Fruit fly (Drosophila melanogaster) whole organism, prepupa: ENCODE results near the gene Ask1.

Source experiments
- Blimp-1 ChIP-seq: fragments of 200-800 bp; sonication (Bioruptor generic); optimal IDR thresholded peaks from 3 replicates; lab custom pipeline; 2017; ENCODE audit warnings: missing biosample characterization, missing genetic modification characterization, mild to moderate bottlenecking, moderate library complexity, missing genetic modification reagents
- CG10631 ChIP-seq: fragments of 200-800 bp; sonication (Bioruptor generic); optimal IDR thresholded peaks from 2 replicates; lab custom pipeline; 2016; ENCODE audit warnings: missing biosample characterization, missing genetic modification characterization
- CG11294 ChIP-seq: fragments of 200-800 bp; sonication (Bioruptor generic); IDR thresholded peaks from 2 replicates; pipeline ENCODE4 v1.3.6; 2022; ENCODE audit warnings: missing biosample characterization, missing genetic modification characterization
- CG11762 ChIP-seq: fragments of 200-800 bp; sonication (Bioruptor generic); optimal IDR thresholded peaks from 3 replicates; lab custom pipeline; 2016; ENCODE audit warnings: missing biosample characterization, missing genetic modification characterization; ENCODE audit not compliant: insufficient read depth
- CG11902 ChIP-seq: fragments of 200-800 bp; sonication (Bioruptor generic); optimal IDR thresholded peaks from 3 replicates; lab custom pipeline; 2016; ENCODE audit warnings: missing biosample characterization, missing genetic modification characterization
- CG15336 ChIP-seq: fragments of 200-800 bp; sonication (Bioruptor generic); IDR thresholded peaks from 2 replicates; pipeline ENCODE4 v1.3.6; 2022; ENCODE audit warnings: missing biosample characterization, missing genetic modification characterization
- CG1621 ChIP-seq: fragments of 200-800 bp; sonication (Bioruptor generic); optimal IDR thresholded peaks from 3 replicates; lab custom pipeline; 2018; ENCODE audit warnings: missing biosample characterization, mild to moderate bottlenecking, missing genetic modification characterization
- CG16779 ChIP-seq: fragments of 200-800 bp; sonication (Bioruptor generic); optimal IDR thresholded peaks from 3 replicates; lab custom pipeline; 2017; ENCODE audit warnings: missing biosample characterization, mild to moderate bottlenecking, missing genetic modification characterization
- CG3032 ChIP-seq: fragments of 200-800 bp; optimal IDR thresholded peaks from 2 replicates; lab custom pipeline; 2019; ENCODE audit warnings: missing biosample characterization, mild to moderate bottlenecking, missing genetic modification characterization, moderate library complexity
- CG31627 ChIP-seq: fragments of 200-800 bp; sonication (Bioruptor generic); optimal IDR thresholded peaks from 3 replicates; lab custom pipeline; 2016; ENCODE audit warnings: missing biosample characterization, missing genetic modification characterization
- CG3919 ChIP-seq: fragments of 200-800 bp; sonication (Bioruptor generic); optimal IDR thresholded peaks from 3 replicates; lab custom pipeline; 2016; ENCODE audit warnings: missing biosample characterization, missing genetic modification characterization
- CG4318 ChIP-seq: fragments of 200-800 bp; sonication (Bioruptor generic); optimal IDR thresholded peaks from 3 replicates; lab custom pipeline; 2017; ENCODE audit warnings: missing biosample characterization, mild to moderate bottlenecking, missing genetic modification characterization
- CG6163 ChIP-seq: fragments of 200-800 bp; sonication (Bioruptor generic); IDR thresholded peaks from 3 replicates; pipeline ENCODE4 v1.3.6; 2022; ENCODE audit warnings: missing biosample characterization, missing genetic modification characterization
- CG6276 ChIP-seq: fragments of 200-800 bp; sonication (Bioruptor generic); optimal IDR thresholded peaks from 2 replicates; lab custom pipeline; 2017; ENCODE audit warnings: missing biosample characterization, mild to moderate bottlenecking, missing genetic modification characterization
- CG6792 ChIP-seq: fragments of 200-800 bp; sonication (Bioruptor generic); optimal IDR thresholded peaks from 3 replicates; lab custom pipeline; 2016; ENCODE audit warnings: missing biosample characterization, missing genetic modification characterization
- CG6808 ChIP-seq: fragments of 200-800 bp; sonication (Bioruptor generic); optimal IDR thresholded peaks from 3 replicates; lab custom pipeline; 2017; ENCODE audit warnings: missing biosample characterization, missing genetic modification characterization, mild to moderate bottlenecking, moderate library complexity, missing genetic modification reagents
- CG7368 ChIP-seq: fragments of 200-800 bp; sonication (Bioruptor generic); optimal IDR thresholded peaks from 3 replicates; lab custom pipeline; 2016; ENCODE audit warnings: missing biosample characterization, missing genetic modification characterization
- CG8119 ChIP-seq: fragments of 200-800 bp; sonication (Bioruptor generic); IDR thresholded peaks from 3 replicates; pipeline ENCODE4 v1.3.6; 2022; ENCODE audit warnings: missing biosample characterization, missing genetic modification characterization
- CG8319 ChIP-seq: fragments of 200-800 bp; sonication (Bioruptor generic); optimal IDR thresholded peaks from 3 replicates; lab custom pipeline; 2016; ENCODE audit warnings: missing biosample characterization, missing genetic modification characterization
- CG8632 ChIP-seq: fragments of 200-800 bp; sonication (Bioruptor generic); optimal IDR thresholded peaks from 3 replicates; lab custom pipeline; 2016; ENCODE audit warnings: missing biosample characterization, missing genetic modification characterization
- CG9139 ChIP-seq: fragments of 200-800 bp; sonication (Bioruptor generic); optimal IDR thresholded peaks from 3 replicates; lab custom pipeline; 2017; ENCODE audit warnings: missing biosample characterization, mild to moderate bottlenecking, missing genetic modification characterization
- Eip78C ChIP-seq: fragments of 200-800 bp; sonication (Bioruptor generic); peaks from one replicate; lab custom pipeline; 2016; ENCODE audit warnings: missing biosample characterization, missing genetic modification characterization
- Eip93F ChIP-seq: fragments of 200-800 bp; sonication (Bioruptor generic); optimal IDR thresholded peaks from 2 replicates; lab custom pipeline; 2016; ENCODE audit warnings: missing biosample characterization, mild to moderate bottlenecking, missing genetic modification characterization
- Ets21C ChIP-seq: fragments of 200-800 bp; sonication (Bioruptor generic); optimal IDR thresholded peaks from 3 replicates; lab custom pipeline; 2016; ENCODE audit warnings: missing biosample characterization, missing genetic modification characterization
- Ets96B ChIP-seq: fragments of 200-800 bp; optimal IDR thresholded peaks from 2 replicates; lab custom pipeline; 2019; ENCODE audit warnings: missing biosample characterization, mild to moderate bottlenecking, missing genetic modification characterization, moderate library complexity
- Gug ChIP-seq: fragments of 200-800 bp; sonication (Bioruptor generic); IDR thresholded peaks from 2 replicates; pipeline ENCODE4 v1.3.6; 2022; ENCODE audit warnings: missing biosample characterization, missing genetic modification characterization
- Hr38 ChIP-seq: sonication (Bioruptor generic); optimal IDR thresholded peaks from 2 replicates; lab custom pipeline; 2016; ENCODE audit warnings: missing biosample characterization, missing genetic modification characterization
- Hr4 ChIP-seq: fragments of 200-800 bp; sonication (Bioruptor generic); optimal IDR thresholded peaks from 3 replicates; lab custom pipeline; 2016; ENCODE audit warnings: missing biosample characterization, missing genetic modification characterization
- Met ChIP-seq: fragments of 200-800 bp; sonication (Bioruptor generic); optimal IDR thresholded peaks from 3 replicates; lab custom pipeline; 2016; ENCODE audit warnings: missing biosample characterization, missing genetic modification characterization
- OdsH ChIP-seq: fragments of 200-800 bp; sonication (Bioruptor generic); optimal IDR thresholded peaks from 3 replicates; lab custom pipeline; 2016; ENCODE audit warnings: missing biosample characterization, missing genetic modification characterization
- Smox ChIP-seq: fragments of 200-800 bp; sonication (Bioruptor generic); optimal IDR thresholded peaks from 3 replicates; lab custom pipeline; 2016; ENCODE audit warnings: missing biosample characterization, missing genetic modification characterization
- Sox102F ChIP-seq: fragments of 200-800 bp; sonication (Bioruptor generic); optimal IDR thresholded peaks from 2 replicates; lab custom pipeline; 2016; ENCODE audit warnings: missing biosample characterization, mild to moderate bottlenecking, missing genetic modification characterization
- Sox14 ChIP-seq: fragments of 200-800 bp; sonication (Bioruptor generic); optimal IDR thresholded peaks from 3 replicates; lab custom pipeline; 2016; ENCODE audit warnings: missing biosample characterization, missing genetic modification characterization
- achi ChIP-seq: fragments of 200-800 bp; sonication (Bioruptor generic); optimal IDR thresholded peaks from 3 replicates; lab custom pipeline; 2016; ENCODE audit warnings: missing biosample characterization, missing genetic modification characterization
- cyc ChIP-seq: fragments of 200-800 bp; sonication (Bioruptor generic); optimal IDR thresholded peaks from 3 replicates; lab custom pipeline; 2016; ENCODE audit warnings: missing biosample characterization, missing genetic modification characterization
- dac ChIP-seq: fragments of 200-800 bp; sonication (Bioruptor generic); optimal IDR thresholded peaks from 2 replicates; lab custom pipeline; 2017; ENCODE audit warnings: missing biosample characterization, mild to moderate bottlenecking, missing genetic modification characterization
- dsx ChIP-seq: fragments of 200-800 bp; optimal IDR thresholded peaks from 3 replicates; lab custom pipeline; 2019; ENCODE audit warnings: missing biosample characterization, mild to moderate bottlenecking, missing genetic modification characterization, moderate library complexity; ENCODE audit not compliant: poor library complexity, severe bottlenecking
- esn ChIP-seq: fragments of 200-800 bp; sonication (Bioruptor generic); optimal IDR thresholded peaks from 2 replicates; lab custom pipeline; 2016; ENCODE audit warnings: missing biosample characterization, mild to moderate bottlenecking, missing genetic modification characterization, moderate library complexity
- fd59A ChIP-seq: fragments of 200-800 bp; sonication (Bioruptor generic); optimal IDR thresholded peaks from 2 replicates; lab custom pipeline; 2017; ENCODE audit warnings: missing biosample characterization, mild to moderate bottlenecking, missing genetic modification characterization, missing genetic modification reagents
- lz ChIP-seq: fragments of 200-800 bp; sonication (Bioruptor generic); optimal IDR thresholded peaks from 3 replicates; lab custom pipeline; 2016; ENCODE audit warnings: missing biosample characterization, missing genetic modification characterization
- net ChIP-seq: fragments of 200-800 bp; sonication (Bioruptor generic); optimal IDR thresholded peaks from 3 replicates; lab custom pipeline; 2016; ENCODE audit warnings: missing biosample characterization, missing genetic modification characterization
- pdm3 ChIP-seq: fragments of 200-800 bp; sonication (Bioruptor generic); optimal IDR thresholded peaks from 3 replicates; lab custom pipeline; 2016; ENCODE audit warnings: missing biosample characterization, missing genetic modification characterization
- salr ChIP-seq, 2 experiments: fragments of 200-800 bp; sonication (Bioruptor generic); optimal IDR thresholded peaks; 3 replicates each; lab custom pipeline; 2016 to 2018; ENCODE audit warnings: missing biosample characterization in 2 of 2, missing genetic modification characterization in 2 of 2, mild to moderate bottlenecking in 1 of 2
- ss ChIP-seq, 2 experiments: fragments of 200-800 bp; sonication (Bioruptor generic); optimal IDR thresholded peaks; 2 replicates in 1 of 2; 3 replicates in 1 of 2; lab custom pipeline; 2017 to 2018; ENCODE audit warnings: mild to moderate bottlenecking in 2 of 2, missing biosample characterization in 2 of 2, missing genetic modification characterization in 2 of 2, moderate library complexity in 1 of 2
- svp ChIP-seq: fragments of 200-800 bp; sonication (Bioruptor generic); peaks from one replicate; lab custom pipeline; 2016; ENCODE audit warnings: missing biosample characterization, missing genetic modification characterization
- topi ChIP-seq: fragments of 200-800 bp; sonication (Bioruptor generic); optimal IDR thresholded peaks from 3 replicates; lab custom pipeline; 2016; ENCODE audit warnings: missing biosample characterization, missing genetic modification characterization
- vri ChIP-seq: fragments of 200-800 bp; sonication (Bioruptor generic); optimal IDR thresholded peaks from 3 replicates; lab custom pipeline; 2016; ENCODE audit warnings: missing biosample characterization, mild to moderate bottlenecking, missing genetic modification characterization

The Ask1 gene

dm6 chr3R:19875118-19875887 is 4.2 kb upstream of the Ask1 start, which contains the start of gene Mrp5 (continued):
- TF ChIP-seq achi (GFP tag; lab: Kevin White, UChicago) = peak; percentile 82
- peak; percentile 30 for TF ChIP-seq pdm3 (GFP tag; lab: Kevin White, UChicago)
- TF ChIP-seq CG6276 (GFP tag; lab: Kevin White, UChicago) = peak; percentile 18
- peak; percentile 36 for TF ChIP-seq net (GFP tag; lab: Kevin White, UChicago)
- TF ChIP-seq CG1621 (tag; lab: Kevin White, UChicago) = peak; percentile 59
- peak; percentile 72 for TF ChIP-seq Eip78C (GFP tag; lab: Kevin White, UChicago)
- peak; percentile 6 for TF ChIP-seq Met (GFP tag; lab: Kevin White, UChicago)
- peak; percentile 13 for TF ChIP-seq CG31627 (GFP tag; lab: Kevin White, UChicago)
- TF ChIP-seq cyc = peak; percentile 26
- peak; percentile 61 for TF ChIP-seq CG9139
- peak; percentile 60 for TF ChIP-seq CG6163
- TF ChIP-seq Hr4 (GFP tag; lab: Kevin White, UChicago) = peak; percentile 34
- TF ChIP-seq Sox14 (GFP tag; lab: Kevin White, UChicago) = peak; percentile 58
- TF ChIP-seq Smox (GFP tag; lab: Kevin White, UChicago) = no peak
- peak; percentile 27 for TF ChIP-seq CG6792 (GFP tag; lab: Kevin White, UChicago)
- TF ChIP-seq Ets21C (GFP tag; lab: Kevin White, UChicago) = no peak
- peak; percentile 51 for TF ChIP-seq CG8632 (GFP tag; lab: Kevin White, UChicago)
- peak in 1 of 2 experiments; percentile 53 for TF ChIP-seq salr (GFP tag; optimal IDR thresholded peaks at IDR 0.05; lab: Kevin White, UChicago)
- no peak for TF ChIP-seq CG11902 (GFP tag; lab: Kevin White, UChicago)
- no peak for TF ChIP-seq CG4318 (GFP tag; lab: Kevin White, UChicago)
- TF ChIP-seq CG3032 (tag; lab: Kevin White, UChicago) = peak; percentile 31
- TF ChIP-seq CG15336 = peak; percentile 37; the same call in 1 of the 2 replicates
- TF ChIP-seq Blimp-1 (GFP tag; lab: Kevin White, UChicago) = no peak
- no peak for TF ChIP-seq fd59A (GFP tag; lab: Kevin White, UChicago)
- TF ChIP-seq CG3919 = peak; percentile 45
- peak; percentile 20 for TF ChIP-seq CG16779 (tag; lab: Kevin White, UChicago)
- peak; percentile 33 for TF ChIP-seq CG6808
- TF ChIP-seq lz = peak; percentile 23
- TF ChIP-seq CG11762 (GFP tag; lab: Kevin White, UChicago) = no peak

- TF ChIP-seq Ets96B = no peak
- peak; percentile 2 for TF ChIP-seq achi (GFP tag; lab: Kevin White, UChicago)
- no peak for TF ChIP-seq CG11902 (GFP tag; lab: Kevin White, UChicago)
- TF ChIP-seq CG10631 = no peak
- no peak for TF ChIP-seq Hr38
- peak; percentile 30 for TF ChIP-seq CG8319 (GFP tag; lab: Kevin White, UChicago)
- peak; percentile 13 for TF ChIP-seq Sox102F (GFP tag; lab: Kevin White, UChicago)
- no peak for TF ChIP-seq CG6792 (GFP tag; lab: Kevin White, UChicago)
- TF ChIP-seq CG11294 (GFP tag; lab: Robert Waterston, UW) = no peak
- TF ChIP-seq Gug = no peak
- no peak for TF ChIP-seq dac (GFP tag; lab: Kevin White, UChicago)
- TF ChIP-seq ss (GFP tag; optimal IDR thresholded peaks at IDR 0.05; lab: Kevin White, UChicago) = peak; percentile 85 to 87
- no peak for TF ChIP-seq CG3032 (tag; lab: Kevin White, UChicago)
- TF ChIP-seq vri = peak; percentile 39
- TF ChIP-seq Hr4 (GFP tag; lab: Kevin White, UChicago) = peak; percentile 15
- TF ChIP-seq topi (GFP tag; lab: Kevin White, UChicago) = peak; percentile 21
- TF ChIP-seq dsx (GFP tag; lab: Kevin White, UChicago) = peak; percentile 23
- peak; percentile 3 for TF ChIP-seq net (GFP tag; lab: Kevin White, UChicago)
- TF ChIP-seq esn (GFP tag; lab: Kevin White, UChicago) = peak; percentile 42
- peak; percentile 28 for TF ChIP-seq cyc
- TF ChIP-seq CG7368 = no peak
- peak; percentile 41 for TF ChIP-seq OdsH
- no peak for TF ChIP-seq Eip93F (GFP tag; lab: Kevin White, UChicago)
- TF ChIP-seq CG9139 = peak; percentile 84
- no peak for TF ChIP-seq fd59A (GFP tag; lab: Kevin White, UChicago)
- no peak for TF ChIP-seq CG8119 (GFP tag; lab: Robert Waterston, UW)
- no peak for TF ChIP-seq svp (GFP tag; lab: Kevin White, UChicago)
- peak; percentile 79 for TF ChIP-seq CG6808
Observed at dm6 chr3R:19877427-19878076, 2.0 kb upstream of the Ask1 start, which contains the start of the genes CG17186 and Arc42. Gene CG17186, minus strand, starts transcription at chr3R:19877514. Gene Arc42, plus strand, starts transcription at chr3R:19877737.
